Worm (Caenorhabditis elegans): ENCODE data around the gene gbh-1.

The gbh-1 gene

DNA sequence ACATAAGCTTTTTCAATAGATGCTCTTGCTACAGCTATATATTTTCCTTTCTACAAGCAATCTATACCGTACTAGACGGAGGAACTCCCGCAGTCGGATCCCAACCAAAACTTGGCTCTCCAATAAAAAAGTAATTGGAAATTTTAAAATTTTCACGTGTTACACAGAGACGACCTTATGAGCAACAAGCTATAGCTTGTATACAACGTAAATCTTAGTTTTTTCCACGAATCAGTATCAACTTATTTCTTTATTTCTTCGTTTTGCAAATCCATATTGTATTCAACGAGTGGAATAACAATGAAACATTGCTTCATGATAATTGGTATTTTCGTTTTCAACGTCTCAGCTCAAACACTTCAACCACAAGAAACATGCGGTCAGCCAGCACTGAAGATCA is 50.2 kb downstream of the gbh-1 start, which contains the start of gene M28.4:
M28.4 (plus strand) TSS at position 301 of the 400 bp plus-strand sequence.
- TF ChIP-seq hmg-11 (tag; optimal IDR thresholded peaks at IDR 0.05) (no peak), nhr-237 (tag; optimal IDR thresholded peaks at IDR 0.05) (no peak), lin-15B (tag; optimal IDR thresholded peaks at IDR 0.05) (no peak), elt-2 (tag; optimal IDR thresholded peaks at IDR 0.05) (no peak), nhr-76 (tag; optimal IDR thresholded peaks at IDR 0.05) (no peak), lin-39 (tag; optimal IDR thresholded peaks at IDR 0.05) (no peak), unc-39 (tag; optimal IDR thresholded peaks at IDR 0.05) (no peak), jun-1 (tag; optimal IDR thresholded peaks at IDR 0.05) (no peak), fkh-10 (GFP tag; optimal IDR thresholded peaks at IDR 0.05) (no peak)

Data from whole organism, L3 larva.